Fruit fly (Drosophila melanogaster): Measurements from ENCODE around the gene scf.

The scf gene

dm6 chr3L:1298509-1298908 is at the start of gene scf:
TSS of gene scf (plus strand) at chr3L:1298672.
- no peak for TF ChIP-seq Dll (optimal IDR thresholded peaks at IDR 0.05)
- no peak for TF ChIP-seq EcR (GFP tag; optimal IDR thresholded peaks at IDR 0.05)
- no peak for TF ChIP-seq pan (optimal IDR thresholded peaks at IDR 0.05)
- no peak for TF ChIP-seq usp (GFP tag; optimal IDR thresholded peaks at IDR 0.05)
- no peak for TF ChIP-seq psq (optimal IDR thresholded peaks at IDR 0.05)
- TF ChIP-seq CG8478 (optimal IDR thresholded peaks at IDR 0.05) = no peak

- TF ChIP-seq EcR (GFP tag; optimal IDR thresholded peaks at IDR 0.05) (no peak), CG8478 (optimal IDR thresholded peaks at IDR 0.05) (no peak), Dll (optimal IDR thresholded peaks at IDR 0.05) (no peak), pan (optimal IDR thresholded peaks at IDR 0.05) (no peak), psq (optimal IDR thresholded peaks at IDR 0.05) (no peak), usp (GFP tag; optimal IDR thresholded peaks at IDR 0.05) (no peak)
Measured at dm6 chr3L:1250396-1250795, 48.1 kb upstream of the scf start, which contains the start of gene Bfc. TSS of gene Bfc (plus strand) at chr3L:1250696.

- no peak for TF ChIP-seq pan (optimal IDR thresholded peaks at IDR 0.05)
- TF ChIP-seq usp (GFP tag; optimal IDR thresholded peaks at IDR 0.05) = no peak
Measured at dm6 chr3L:1251712-1252111, 46.8 kb upstream of the scf start, which contains the start of the genes CG9130 and CG9133. TSS of gene CG9130 (plus strand) at chr3L:1252012. TSS of gene CG9133 (plus strand) at chr3L:1252012.

dm6 chr3L:1256061-1256780 is 42.3 kb upstream of the scf start, which contains the start of gene tfc:
TSS of gene tfc (plus strand) at chr3L:1256449.
- TF ChIP-seq Dll (optimal IDR thresholded peaks at IDR 0.05) (no peak), CG8478 (optimal IDR thresholded peaks at IDR 0.05) (no peak), EcR (GFP tag; optimal IDR thresholded peaks at IDR 0.05) (no peak)

dm6 chr3L:1258547-1258946 is 39.9 kb upstream of the scf start:
- TF ChIP-seq CG8478 (optimal IDR thresholded peaks at IDR 0.05) (no peak), Dll (optimal IDR thresholded peaks at IDR 0.05) (no peak)

- TF ChIP-seq psq (optimal IDR thresholded peaks at IDR 0.05) (no peak), pan (optimal IDR thresholded peaks at IDR 0.05) (peak; percentile 57)
Measured at dm6 chr3L:1264998-1265397, 33.5 kb upstream of the scf start.

- TF ChIP-seq usp (GFP tag; optimal IDR thresholded peaks at IDR 0.05) = no peak
- no peak for TF ChIP-seq pan (optimal IDR thresholded peaks at IDR 0.05)
- TF ChIP-seq EcR (GFP tag; optimal IDR thresholded peaks at IDR 0.05) = no peak
- no peak for TF ChIP-seq psq (optimal IDR thresholded peaks at IDR 0.05)
- no peak for TF ChIP-seq Dll (optimal IDR thresholded peaks at IDR 0.05)
- no peak for TF ChIP-seq CG8478 (optimal IDR thresholded peaks at IDR 0.05)
Measured at dm6 chr3L:1265423-1266002, 33.0 kb upstream of the scf start.

dm6 chr3L:1269013-1269412 is 29.5 kb upstream of the scf start:
- TF ChIP-seq Dll (optimal IDR thresholded peaks at IDR 0.05) (no peak), CG8478 (optimal IDR thresholded peaks at IDR 0.05) (no peak), psq (optimal IDR thresholded peaks at IDR 0.05) (no peak), pan (optimal IDR thresholded peaks at IDR 0.05) (no peak), EcR (GFP tag; optimal IDR thresholded peaks at IDR 0.05) (no peak), usp (GFP tag; optimal IDR thresholded peaks at IDR 0.05) (no peak)

dm6 chr3L:1275767-1276166 is 22.7 kb upstream of the scf start, which contains the start of gene CG32333:
TSS of gene CG32333 (plus strand) at chr3L:1275956.
- TF ChIP-seq Dll (optimal IDR thresholded peaks at IDR 0.05) = no peak

dm6 chr3L:1277937-1278336 is 20.5 kb upstream of the scf start:
- TF ChIP-seq EcR (GFP tag; optimal IDR thresholded peaks at IDR 0.05) (no peak), usp (GFP tag; optimal IDR thresholded peaks at IDR 0.05) (no peak), Dll (optimal IDR thresholded peaks at IDR 0.05) (no peak), pan (optimal IDR thresholded peaks at IDR 0.05) (no peak), psq (optimal IDR thresholded peaks at IDR 0.05) (no peak), CG8478 (optimal IDR thresholded peaks at IDR 0.05) (no peak)

dm6 chr3L:1279685-1280084 is 18.8 kb upstream of the scf start:
- TF ChIP-seq pan (optimal IDR thresholded peaks at IDR 0.05) = no peak
- TF ChIP-seq EcR (GFP tag; optimal IDR thresholded peaks at IDR 0.05) = no peak
- no peak for TF ChIP-seq CG8478 (optimal IDR thresholded peaks at IDR 0.05)
- TF ChIP-seq Dll (optimal IDR thresholded peaks at IDR 0.05) = no peak
- TF ChIP-seq psq (optimal IDR thresholded peaks at IDR 0.05) = no peak
- TF ChIP-seq usp (GFP tag; optimal IDR thresholded peaks at IDR 0.05) = no peak

- TF ChIP-seq usp (GFP tag; optimal IDR thresholded peaks at IDR 0.05) (no peak), psq (optimal IDR thresholded peaks at IDR 0.05) (no peak), pan (optimal IDR thresholded peaks at IDR 0.05) (no peak), CG8478 (optimal IDR thresholded peaks at IDR 0.05) (no peak), EcR (GFP tag; optimal IDR thresholded peaks at IDR 0.05) (no peak), Dll (optimal IDR thresholded peaks at IDR 0.05) (no peak)
Measured at dm6 chr3L:1280890-1281622, 17.4 kb upstream of the scf start.

dm6 chr3L:1294835-1295234 is 3.6 kb upstream of the scf start:
- TF ChIP-seq psq (optimal IDR thresholded peaks at IDR 0.05) (no peak), CG8478 (optimal IDR thresholded peaks at IDR 0.05) (no peak), usp (GFP tag; optimal IDR thresholded peaks at IDR 0.05) (no peak), Dll (optimal IDR thresholded peaks at IDR 0.05) (no peak), EcR (GFP tag; optimal IDR thresholded peaks at IDR 0.05) (no peak), pan (optimal IDR thresholded peaks at IDR 0.05) (no peak)
